Worm (Caenorhabditis elegans) whole organism, mixed stage, embryonic: ENCODE data around the gene gasr-8.
A peak's percentile ranks its signal among the peaks of the same experiment; 100 is the strongest.

ENCODE experiments used
- M03D4.4 ChIP-seq: sonication (generic microtip); optimal IDR thresholded peaks from 2 replicates; lab custom pipeline; 2017; ENCODE audit warnings: mild to moderate bottlenecking, missing genetic modification characterization, missing compliant biosample characterization
- bed-3 ChIP-seq: fragments of 200-800 bp; sonication (Bioruptor generic); optimal IDR thresholded peaks from 3 replicates; lab custom pipeline; 2018; ENCODE audit warnings: mild to moderate bottlenecking, missing genetic modification characterization, moderate library complexity, missing compliant biosample characterization
- blmp-1 ChIP-seq: fragments of 150-350 bp; optimal IDR thresholded peaks from 2 replicates; lab custom pipeline; 2014; ENCODE audit warnings: missing biosample characterization, missing genetic modification characterization
- ceh-39 ChIP-seq: fragments of 150-350 bp; optimal IDR thresholded peaks from 2 replicates; lab custom pipeline; 2014; ENCODE audit warnings: missing biosample characterization, missing genetic modification characterization
- ceh-83 ChIP-seq: fragments of 200-800 bp; sonication (Bioruptor generic); optimal IDR thresholded peaks from 2 replicates; lab custom pipeline; 2018; ENCODE audit warnings: mild to moderate bottlenecking, missing genetic modification characterization, missing compliant biosample characterization
- ces-1 ChIP-seq: fragments of 150-350 bp; optimal IDR thresholded peaks from 2 replicates; lab custom pipeline; 2014; ENCODE audit warnings: missing biosample characterization, missing genetic modification reagents, missing genetic modification characterization
- cnd-1 ChIP-seq: fragments of 200-800 bp; sonication (Bioruptor generic); optimal IDR thresholded peaks from 2 replicates; lab custom pipeline; 2018; ENCODE audit warnings: mild to moderate bottlenecking, missing genetic modification characterization, missing compliant biosample characterization
- drap-1 ChIP-seq: fragments of 200-800 bp; sonication (Bioruptor generic); optimal IDR thresholded peaks from 3 replicates; lab custom pipeline; 2018; ENCODE audit warnings: mild to moderate bottlenecking, missing genetic modification characterization, missing compliant biosample characterization
- elt-3 ChIP-seq: fragments of 150-350 bp; optimal IDR thresholded peaks from 2 replicates; lab custom pipeline; 2014; ENCODE audit warnings: missing biosample characterization, missing genetic modification characterization
- ham-2 ChIP-seq: fragments of 200-800 bp; sonication (Bioruptor generic); optimal IDR thresholded peaks from 2 replicates; lab custom pipeline; 2018; ENCODE audit warnings: mild to moderate bottlenecking, missing genetic modification characterization, missing compliant biosample characterization
- hlh-1 ChIP-seq: fragments of 150-350 bp; optimal IDR thresholded peaks from 2 replicates; lab custom pipeline; 2014; ENCODE audit warnings: missing biosample characterization, missing genetic modification reagents, missing genetic modification characterization
- lin-13 ChIP-seq: fragments of 150-350 bp; optimal IDR thresholded peaks from 2 replicates; lab custom pipeline; 2014; ENCODE audit warnings: missing biosample characterization, missing genetic modification characterization
- lin-32 ChIP-seq: fragments of 200-800 bp; sonication (Bioruptor generic); optimal IDR thresholded peaks from 2 replicates; lab custom pipeline; 2018; ENCODE audit warnings: mild to moderate bottlenecking, missing genetic modification characterization, missing compliant biosample characterization
- lsy-2 ChIP-seq: fragments of 150-350 bp; optimal IDR thresholded peaks from 2 replicates; lab custom pipeline; 2014; ENCODE audit warnings: missing biosample characterization, missing genetic modification characterization
- mab-5 ChIP-seq: fragments of 150-350 bp; optimal IDR thresholded peaks from 2 replicates; lab custom pipeline; 2014; ENCODE audit warnings: missing biosample characterization, missing genetic modification characterization
- mep-1 ChIP-seq: fragments of 150-350 bp; optimal IDR thresholded peaks from 2 replicates; lab custom pipeline; 2017; ENCODE audit warnings: missing biosample characterization, missing genetic modification reagents, missing genetic modification characterization, inconsistent platforms
- mls-2 ChIP-seq: sonication (generic microtip); optimal IDR thresholded peaks from 2 replicates; lab custom pipeline; 2016; ENCODE audit warnings: mild to moderate bottlenecking, missing genetic modification characterization, moderate library complexity, missing compliant biosample characterization
- nhr-12 ChIP-seq: fragments of 150-350 bp; optimal IDR thresholded peaks from 2 replicates; lab custom pipeline; 2014; ENCODE audit warnings: missing biosample characterization, missing genetic modification characterization
- nhr-2 ChIP-seq: fragments of 150-350 bp; optimal IDR thresholded peaks from 2 replicates; lab custom pipeline; 2014; ENCODE audit warnings: missing biosample characterization, missing genetic modification characterization
- nhr-237 ChIP-seq: fragments of 150-350 bp; optimal IDR thresholded peaks from 2 replicates; lab custom pipeline; 2014; ENCODE audit warnings: missing biosample characterization, missing genetic modification characterization
- nhr-28 ChIP-seq: fragments of 150-350 bp; optimal IDR thresholded peaks from 2 replicates; lab custom pipeline; 2014; ENCODE audit warnings: missing biosample characterization, missing genetic modification characterization
- nhr-76 ChIP-seq: sonication (generic microtip); optimal IDR thresholded peaks from 2 replicates; lab custom pipeline; 2017; ENCODE audit warnings: missing biosample characterization, missing genetic modification characterization
- sem-2 ChIP-seq: fragments of 200-800 bp; sonication (Bioruptor generic); optimal IDR thresholded peaks from 2 replicates; lab custom pipeline; 2018; ENCODE audit warnings: mild to moderate bottlenecking, missing genetic modification characterization, missing compliant biosample characterization
- snpc-4 ChIP-seq: fragments of 150-350 bp; optimal IDR thresholded peaks from 2 replicates; lab custom pipeline; 2014; ENCODE audit warnings: missing biosample characterization, missing genetic modification characterization
- sptf-1 ChIP-seq: sonication (generic microtip); optimal IDR thresholded peaks from 2 replicates; lab custom pipeline; 2017; ENCODE audit warnings: mild to moderate bottlenecking, missing genetic modification characterization, moderate library complexity, missing compliant biosample characterization
- tbx-8 ChIP-seq: fragments of 200-800 bp; sonication (Bioruptor generic); optimal IDR thresholded peaks from 2 replicates; lab custom pipeline; 2018; ENCODE audit warnings: mild to moderate bottlenecking, missing genetic modification characterization, moderate library complexity, missing compliant biosample characterization
- unc-120 ChIP-seq: sonication (generic microtip); optimal IDR thresholded peaks from 2 replicates; lab custom pipeline; 2017; ENCODE audit warnings: missing genetic modification characterization, missing compliant biosample characterization; ENCODE audit not compliant: poor library complexity, severe bottlenecking
- unc-39 ChIP-seq: fragments of 150-350 bp; optimal IDR thresholded peaks from 2 replicates; lab custom pipeline; 2014; ENCODE audit warnings: missing biosample characterization, missing genetic modification characterization
- unc-62 ChIP-seq: fragments of 150-350 bp; optimal IDR thresholded peaks from 2 replicates; lab custom pipeline; 2014; ENCODE audit warnings: missing biosample characterization, missing genetic modification reagents, missing genetic modification characterization
- zip-8 ChIP-seq: fragments of 150-350 bp; optimal IDR thresholded peaks from 2 replicates; lab custom pipeline; 2014; ENCODE audit warnings: missing biosample characterization, missing genetic modification characterization

Gene gasr-8

ce11 chrV:14685435-14686058 lies 3.4 kb upstream of the gasr-8 start, which contains the start of gene C47E8.4 (continued):
- TF ChIP-seq ces-1 (GFP tag; lab: Kevin White, UChicago) (peak; percentile 99), nhr-237 (tag; lab: Kevin White, UChicago) (peak; percentile 97)

ce11 chrV:14686231-14687105 lies 2.4 kb upstream of the gasr-8 start:
- TF ChIP-seq M03D4.4 (tag; lab: Kevin White, UChicago) = no peak
- no peak for TF ChIP-seq cnd-1 (tag; lab: Kevin White, UChicago)
- no peak for TF ChIP-seq ceh-39 (tag; lab: Kevin White, UChicago)
- TF ChIP-seq snpc-4 (tag; lab: Kevin White, UChicago) = no peak
- TF ChIP-seq lsy-2 (tag; lab: Kevin White, UChicago) = no peak
- no peak for TF ChIP-seq sem-2 (GFP tag; lab: Kevin White, UChicago)
- no peak for TF ChIP-seq drap-1 (GFP tag; lab: Kevin White, UChicago)
- TF ChIP-seq unc-120 (tag; lab: Kevin White, UChicago) = no peak
- TF ChIP-seq ceh-83 (GFP tag; lab: Kevin White, UChicago) = no peak
- no peak for TF ChIP-seq nhr-237 (tag; lab: Kevin White, UChicago)
- no peak for TF ChIP-seq lin-13 (tag; lab: Kevin White, UChicago)
- TF ChIP-seq nhr-12 = no peak
- TF ChIP-seq elt-3 (tag; lab: Kevin White, UChicago) = no peak
- TF ChIP-seq unc-62 (GFP tag; lab: Kevin White, UChicago) = no peak
- no peak for TF ChIP-seq mep-1 (tag; lab: Kevin White, UChicago)
- TF ChIP-seq ham-2 (GFP tag; lab: Kevin White, UChicago) = no peak
- TF ChIP-seq bed-3 (GFP tag; lab: Kevin White, UChicago) = no peak
- TF ChIP-seq mls-2 (tag; lab: Kevin White, UChicago) = no peak

- TF ChIP-seq blmp-1 = no peak
- TF ChIP-seq mep-1 (tag; lab: Kevin White, UChicago) = no peak
- TF ChIP-seq cnd-1 (tag; lab: Kevin White, UChicago) = peak; percentile 20
- no peak for TF ChIP-seq elt-3 (tag; lab: Kevin White, UChicago)
- TF ChIP-seq ceh-39 (tag; lab: Kevin White, UChicago) = no peak
- TF ChIP-seq ceh-83 (GFP tag; lab: Kevin White, UChicago) = no peak
- no peak for TF ChIP-seq drap-1 (GFP tag; lab: Kevin White, UChicago)
Measured at ce11 chrV:14687106-14687964, 1.6 kb upstream of the gasr-8 start.

ce11 chrV:14688097-14688912 lies 605 bp upstream of the gasr-8 start, which contains the start of gene C47E8.11:
Gene C47E8.11 (plus strand): TSS chrV:14688616.
- no peak for TF ChIP-seq cnd-1 (tag; lab: Kevin White, UChicago)
- no peak for TF ChIP-seq mep-1 (tag; lab: Kevin White, UChicago)
- TF ChIP-seq hlh-1 (tag; lab: Kevin White, UChicago) = no peak
- TF ChIP-seq mab-5 (tag; lab: Kevin White, UChicago) = no peak
- TF ChIP-seq lsy-2 (tag; lab: Kevin White, UChicago) = no peak
- no peak for TF ChIP-seq sptf-1 (tag; lab: Kevin White, UChicago)
- no peak for TF ChIP-seq nhr-28 (tag; lab: Kevin White, UChicago)
- no peak for TF ChIP-seq lin-32 (GFP tag; lab: Kevin White, UChicago)
- TF ChIP-seq nhr-2 (tag; lab: Kevin White, UChicago) = no peak
- no peak for TF ChIP-seq ces-1 (GFP tag; lab: Kevin White, UChicago)
- TF ChIP-seq nhr-76 (tag; lab: Kevin White, UChicago) = no peak
- TF ChIP-seq M03D4.4 (tag; lab: Kevin White, UChicago) = no peak
- no peak for TF ChIP-seq mls-2 (tag; lab: Kevin White, UChicago)
- no peak for TF ChIP-seq unc-39
- TF ChIP-seq unc-62 (GFP tag; lab: Kevin White, UChicago) = no peak
- TF ChIP-seq tbx-8 = no peak
- no peak for TF ChIP-seq nhr-237 (tag; lab: Kevin White, UChicago)
- TF ChIP-seq zip-8 (tag; lab: Kevin White, UChicago) = no peak
- no peak for TF ChIP-seq blmp-1
- no peak for TF ChIP-seq unc-120 (tag; lab: Kevin White, UChicago)
